Fruit fly (Drosophila melanogaster) whole organism: ENCODE results near the gene mdu.

Experiments used
- CG8478 ChIP-seq: fragments of >200 bp; optimal IDR thresholded peaks from 2 replicates; lab custom pipeline; 2018; ENCODE audit warnings: inconsistent platforms
- Dll ChIP-seq: fragments of >200 bp; optimal IDR thresholded peaks from 2 replicates; lab custom pipeline; 2017
- pan ChIP-seq: fragments of >200 bp; optimal IDR thresholded peaks from 2 replicates; lab custom pipeline; 2017
- psq ChIP-seq: fragments of >200 bp; optimal IDR thresholded peaks from 2 replicates; lab custom pipeline; 2017
- usp ChIP-seq: fragments of >200 bp; optimal IDR thresholded peaks from 2 replicates; lab custom pipeline; 2017; ENCODE audit warnings: missing biosample characterization, missing genetic modification characterization, mixed read lengths

DNA sequence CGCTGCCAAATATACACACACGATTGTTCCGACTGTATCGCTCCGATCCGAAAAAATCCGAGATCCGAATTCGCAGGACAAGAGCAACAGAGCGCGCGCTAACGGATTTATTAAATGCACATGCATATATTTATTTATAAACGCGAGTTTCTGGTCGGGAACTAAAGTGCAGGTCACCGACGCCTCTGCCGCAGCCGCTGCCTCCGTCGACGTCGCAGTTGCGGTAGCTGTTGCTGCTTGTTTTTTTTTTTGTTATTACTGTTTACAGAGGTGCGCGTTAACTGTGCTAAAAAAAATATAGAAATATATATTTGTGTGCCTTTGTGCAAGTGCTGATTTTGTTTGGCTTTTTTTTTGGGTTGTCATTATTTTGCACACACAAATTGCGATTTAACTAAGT is 33.4 kb upstream of the mdu start:
- TF ChIP-seq pan (lab: Kevin White, UChicago) (no peak), psq (lab: Kevin White, UChicago) (no peak), usp (GFP tag; lab: Kevin White, UChicago) (no peak), CG8478 (lab: Kevin White, UChicago) (no peak), Dll (lab: Kevin White, UChicago) (no peak)
